Fruit fly (Drosophila melanogaster) whole organism, adult: ENCODE measurements around the gene jhamt.

Source experiments
- CG12768 ChIP-seq: fragments of 200-800 bp; sonication (Bioruptor generic); optimal IDR thresholded peaks from 2 replicates; lab custom pipeline; 2017; ENCODE audit warnings: missing biosample characterization, missing genetic modification characterization, mild to moderate bottlenecking, moderate library complexity, missing genetic modification reagents
- CG14711 ChIP-seq: fragments of 200-800 bp; sonication (Bioruptor generic); optimal IDR thresholded peaks from 2 replicates; lab custom pipeline; 2018; ENCODE audit warnings: missing biosample characterization, mild to moderate bottlenecking, missing genetic modification characterization, moderate library complexity
- CG33017 ChIP-seq: fragments of 200-800 bp; sonication (Bioruptor generic); optimal IDR thresholded peaks from 2 replicates; lab custom pipeline; 2018; ENCODE audit warnings: missing biosample characterization, mild to moderate bottlenecking, missing genetic modification characterization, moderate library complexity
- CG7101 ChIP-seq: fragments of 200-800 bp; sonication (Bioruptor generic); optimal IDR thresholded peaks from 2 replicates; lab custom pipeline; 2018; ENCODE audit warnings: missing biosample characterization, mild to moderate bottlenecking, missing genetic modification characterization, moderate library complexity
- Hr96 ChIP-seq: fragments of 200-800 bp; sonication (Bioruptor generic); optimal IDR thresholded peaks from 2 replicates; lab custom pipeline; 2016; ENCODE audit warnings: missing biosample characterization, missing genetic modification characterization
- Mnt ChIP-seq: fragments of 200-800 bp; sonication (Bioruptor generic); optimal IDR thresholded peaks from 2 replicates; lab custom pipeline; 2016; ENCODE audit warnings: missing biosample characterization, mild to moderate bottlenecking, missing genetic modification characterization
- cic ChIP-seq: fragments of 200-800 bp; sonication (Bioruptor generic); optimal IDR thresholded peaks from 2 replicates; lab custom pipeline; 2017; ENCODE audit warnings: missing biosample characterization, mild to moderate bottlenecking, missing genetic modification characterization, moderate library complexity
- kay ChIP-seq: fragments of 200-800 bp; sonication (Bioruptor generic); peaks from one replicate; lab custom pipeline; 2016; ENCODE audit warnings: missing biosample characterization, missing genetic modification characterization, borderline replicate concordance
- ovo ChIP-seq: fragments of 200-800 bp; sonication (Bioruptor generic); optimal IDR thresholded peaks from 2 replicates; lab custom pipeline; 2016; ENCODE audit warnings: missing biosample characterization, missing genetic modification characterization
- pad ChIP-seq: fragments of 200-800 bp; sonication (Bioruptor generic); optimal IDR thresholded peaks from 3 replicates; lab custom pipeline; 2017; ENCODE audit warnings: missing biosample characterization, missing genetic modification characterization, mild to moderate bottlenecking, moderate library complexity, missing genetic modification reagents
- tj ChIP-seq: fragments of 200-800 bp; sonication (Bioruptor generic); optimal IDR thresholded peaks from 3 replicates; lab custom pipeline; 2017; ENCODE audit warnings: missing biosample characterization, mild to moderate bottlenecking, missing genetic modification characterization, moderate library complexity

dm6 chr2L:16407305-16407704, 41.6 kb downstream of the jhamt start:
- TF ChIP-seq CG7101 (tag; lab: Kevin White, UChicago) (no peak), ovo (GFP tag; lab: Kevin White, UChicago) (no peak), cic (GFP tag; lab: Kevin White, UChicago) (no peak), CG12768 (GFP tag; lab: Kevin White, UChicago) (no peak), kay (GFP tag; lab: Kevin White, UChicago) (no peak), Hr96 (GFP tag; lab: Kevin White, UChicago) (no peak), pad (GFP tag; lab: Kevin White, UChicago) (no peak), CG33017 (tag; lab: Kevin White, UChicago) (no peak), tj (GFP tag; lab: Kevin White, UChicago) (no peak), Mnt (GFP tag; lab: Kevin White, UChicago) (no peak), CG14711 (tag; lab: Kevin White, UChicago) (no peak)
